Fruit fly (Drosophila melanogaster): ENCODE data around the gene CG11417.

CG11417 gene

dm6 chrX:1349255-1349654 is 4.6 kb upstream of the CG11417 start, which contains the start of gene MTPAP (continued):
- peak; percentile 52; the same call in 1 of the 2 replicates for TF ChIP-seq hbn (GFP tag; IDR thresholded peaks at IDR 0.05; ENCODE audit: partially characterized antibody)
- TF ChIP-seq btn (GFP tag; optimal IDR thresholded peaks at IDR 0.05): no peak
- TF ChIP-seq Neu2 (GFP tag; optimal IDR thresholded peaks at IDR 0.05; ENCODE audit: borderline replicate concordance): no peak
- peak; percentile 13 for TF ChIP-seq mam (GFP tag; optimal IDR thresholded peaks at IDR 0.05)
- peak; percentile 84 for TF ChIP-seq Med (GFP tag)
- TF ChIP-seq trem (tag; optimal IDR thresholded peaks at IDR 0.05): peak; percentile 64
- no peak for TF ChIP-seq Eip74EF (GFP tag; optimal IDR thresholded peaks at IDR 0.05)
- peak; percentile 12 for TF ChIP-seq gfzf (GFP tag; optimal IDR thresholded peaks at IDR 0.05)
- TF ChIP-seq row (GFP tag; IDR thresholded peaks at IDR 0.05): peak; percentile 35; the same call in 1 of the 3 replicates
- TF ChIP-seq CoRest (tag; optimal IDR thresholded peaks at IDR 0.05): peak; percentile 46
- peak; percentile 86 for TF ChIP-seq bbx (GFP tag; IDR thresholded peaks at IDR 0.05; ENCODE audit: partially characterized antibody)
- no peak for TF ChIP-seq emc (GFP tag; optimal IDR thresholded peaks at IDR 0.05)
- TF ChIP-seq grau (tag; optimal IDR thresholded peaks at IDR 0.05): peak; percentile 25
- no peak for TF ChIP-seq CG6272 (GFP tag; IDR thresholded peaks at IDR 0.05)
- peak; percentile 72 for TF ChIP-seq MBD-R2 (GFP tag; IDR thresholded peaks at IDR 0.05)
- no peak for TF ChIP-seq peb (GFP tag; IDR thresholded peaks at IDR 0.05)
- TF ChIP-seq ci (GFP tag; IDR thresholded peaks at IDR 0.05): no peak
- peak; percentile 7 for TF ChIP-seq CG9797 (GFP tag; optimal IDR thresholded peaks at IDR 0.05)
- TF ChIP-seq fd64A (GFP tag; optimal IDR thresholded peaks at IDR 0.05): no peak
- no peak for TF ChIP-seq gsb-n (tag; optimal IDR thresholded peaks at IDR 0.05)
- no peak for TF ChIP-seq CG11504 (tag; optimal IDR thresholded peaks at IDR 0.05)
- TF ChIP-seq CG4617 (GFP tag; optimal IDR thresholded peaks at IDR 0.05; ENCODE audit: borderline replicate concordance): peak; percentile 51
- no peak for TF ChIP-seq CG4360 (GFP tag; IDR thresholded peaks at IDR 0.05)
- peak in 1 of 3 experiments; percentile 4 for TF ChIP-seq lola (GFP tag; optimal IDR thresholded peaks at IDR 0.05)
- TF ChIP-seq pros (GFP tag; optimal IDR thresholded peaks at IDR 0.05): no peak
- no peak for TF ChIP-seq tin (GFP tag; optimal IDR thresholded peaks at IDR 0.05)
- peak; percentile 67 for TF ChIP-seq CG16813 (GFP tag; IDR thresholded peaks at IDR 0.05; ENCODE audit: partially characterized antibody)
- TF ChIP-seq Max (GFP tag; optimal IDR thresholded peaks at IDR 0.05): peak; percentile 50
- TF ChIP-seq CG18599 (GFP tag; optimal IDR thresholded peaks at IDR 0.05): no peak
- TF ChIP-seq CG8944 (GFP tag; optimal IDR thresholded peaks at IDR 0.05): peak; percentile 11
- no peak for TF ChIP-seq vvl (GFP tag; IDR thresholded peaks at IDR 0.05)
- peak; percentile 50 for TF ChIP-seq Hsf (GFP tag; optimal IDR thresholded peaks at IDR 0.05)
- peak; percentile 39 for TF ChIP-seq CG2712 (tag; optimal IDR thresholded peaks at IDR 0.05)
- no peak for TF ChIP-seq CG8765 (GFP tag; IDR thresholded peaks at IDR 0.05)
- peak; percentile 14 for TF ChIP-seq pho (GFP tag; optimal IDR thresholded peaks at IDR 0.05)
- TF ChIP-seq Tbp (GFP tag; optimal IDR thresholded peaks at IDR 0.05): no peak
- TF ChIP-seq ERR (GFP tag; optimal IDR thresholded peaks at IDR 0.05): no peak
- TF ChIP-seq Antp (GFP tag; optimal IDR thresholded peaks at IDR 0.05): peak; percentile 14
- peak; percentile 43 for TF ChIP-seq NC2β (GFP tag; optimal IDR thresholded peaks at IDR 0.05)
- peak in 1 of 2 experiments; percentile 22 for TF ChIP-seq crp (GFP tag; optimal IDR thresholded peaks at IDR 0.05)
- TF ChIP-seq disco-r (GFP tag; optimal IDR thresholded peaks at IDR 0.05): no peak
- TF ChIP-seq klu (GFP tag; IDR thresholded peaks at IDR 0.05): no peak
- peak; percentile 66 for TF ChIP-seq Dll (GFP tag; IDR thresholded peaks at IDR 0.05; ENCODE audit: partially characterized antibody)
- TF ChIP-seq E2f2 (GFP tag; IDR thresholded peaks at IDR 0.05): peak; percentile 93
- TF ChIP-seq CG7839 (tag; optimal IDR thresholded peaks at IDR 0.05): no peak
- TF ChIP-seq CG14860 (GFP tag; IDR thresholded peaks at IDR 0.05; ENCODE audit: partially characterized antibody): peak; percentile 78
- TF ChIP-seq CG15073 (GFP tag; optimal IDR thresholded peaks at IDR 0.05): no peak
- peak; percentile 4 for TF ChIP-seq ems (GFP tag; optimal IDR thresholded peaks at IDR 0.05)
- TF ChIP-seq sug (tag; optimal IDR thresholded peaks at IDR 0.05): peak; percentile 37
- TF ChIP-seq Fer1 (GFP tag; optimal IDR thresholded peaks at IDR 0.05): peak; percentile 12
